Worm (Caenorhabditis elegans): ENCODE results near the gene nlg-1.
A peak's percentile ranks its signal among the peaks of the same experiment; 100 is the strongest.

The nlg-1 gene

ce11 chrX:13675444-13675843 lies 44.5 kb upstream of the nlg-1 start (continued):
- TF ChIP-seq madf-6 (GFP tag; IDR thresholded peaks at IDR 0.05) (peak; percentile 53), gei-17 (GFP tag; optimal IDR thresholded peaks at IDR 0.05) (no peak), hmg-1.2 (GFP tag; IDR thresholded peaks at IDR 0.05) (peak; percentile 71; the same call in 1 of the 2 replicates), lsl-1 (GFP tag; optimal IDR thresholded peaks at IDR 0.05) (no peak), lin-26 (GFP tag; IDR thresholded peaks at IDR 0.05) (no peak), ztf-28 (GFP tag; IDR thresholded peaks at IDR 0.05) (no peak), Y79H2A.3 (GFP tag; conservative IDR thresholded peaks at IDR 0.05) (no peak), ama-1 (optimal IDR thresholded peaks at IDR 0.05) (no peak), ama-1 (GFP tag; optimal IDR thresholded peaks at IDR 0.05) (no peak), die-1 (tag; optimal IDR thresholded peaks at IDR 0.05) (peak; percentile 10), ccch-3 (GFP tag; optimal IDR thresholded peaks at IDR 0.05) (no peak), ztf-3 (GFP tag; optimal IDR thresholded peaks at IDR 0.05) (no peak), madf-8 (GFP tag; conservative IDR thresholded peaks at IDR 0.05) (no peak)

ce11 chrX:13672622-13673021 lies 41.6 kb upstream of the nlg-1 start:
- peak; percentile 37; the same call in 1 of the 2 replicates for TF ChIP-seq dox-1 (GFP tag; IDR thresholded peaks at IDR 0.05)
- TF ChIP-seq egl-44 (GFP tag; IDR thresholded peaks at IDR 0.05) = no peak
- peak; percentile 83 for TF ChIP-seq nhr-80 (tag; optimal IDR thresholded peaks at IDR 0.05)
- TF ChIP-seq tbp1 (GFP tag; optimal IDR thresholded peaks at IDR 0.05) = peak; percentile 11

- TF ChIP-seq cebp-1 (GFP tag; IDR thresholded peaks at IDR 0.05) (no peak), cebp-1 (tag; optimal IDR thresholded peaks at IDR 0.05) (peak; percentile 21), ztf-22 (GFP tag; optimal IDR thresholded peaks at IDR 0.05) (no peak)
Observed at ce11 chrX:13670966-13671365, 40.0 kb upstream of the nlg-1 start.

ce11 chrX:13669641-13670040 lies 38.7 kb upstream of the nlg-1 start:
- peak; percentile 91 for TF ChIP-seq attf-5 (GFP tag; optimal IDR thresholded peaks at IDR 0.05)
- TF ChIP-seq nhr-80 (tag; optimal IDR thresholded peaks at IDR 0.05) = peak; percentile 69
- TF ChIP-seq tbp1 (GFP tag; optimal IDR thresholded peaks at IDR 0.05) = peak; percentile 3
- no peak for TF ChIP-seq F55B11.4 (tag; optimal IDR thresholded peaks at IDR 0.05; ENCODE audit: borderline replicate concordance, insufficient read depth)
- TF ChIP-seq cebp-1 (GFP tag; IDR thresholded peaks at IDR 0.05) = no peak
- peak; percentile 33 for TF ChIP-seq cebp-1 (tag; optimal IDR thresholded peaks at IDR 0.05)
- TF ChIP-seq ztf-18 (tag; optimal IDR thresholded peaks at IDR 0.05) = no peak
- peak; percentile 59 for TF ChIP-seq pha-4 (tag; optimal IDR thresholded peaks at IDR 0.05)

ce11 chrX:13668728-13669127 lies 37.8 kb upstream of the nlg-1 start, which contains the start of gene C04A11.2:
Gene C04A11.2, minus strand, starts transcription at chrX:13668828.
- TF ChIP-seq lsy-27 (tag; optimal IDR thresholded peaks at IDR 0.05; ENCODE audit: borderline replicate concordance, insufficient read depth) (no peak), ztf-26 (tag; optimal IDR thresholded peaks at IDR 0.05) (no peak), nhr-90 (tag; optimal IDR thresholded peaks at IDR 0.05) (no peak), bed-1 (GFP tag; IDR thresholded peaks at IDR 0.05) (no peak), ekl-4 (GFP tag; IDR thresholded peaks at IDR 0.05) (no peak), ceh-58 (GFP tag; IDR thresholded peaks at IDR 0.05) (no peak), hlh-26 (GFP tag; conservative IDR thresholded peaks at IDR 0.05) (no peak), athp-1 (tag; optimal IDR thresholded peaks at IDR 0.05) (no peak), F23B12.7 (tag; optimal IDR thresholded peaks at IDR 0.05; ENCODE audit: insufficient read depth) (no peak), ztf-25 (GFP tag; IDR thresholded peaks at IDR 0.05) (no peak), unc-130 (GFP tag; optimal IDR thresholded peaks at IDR 0.05) (no peak)
